Fruit fly (Drosophila melanogaster) whole organism, embryonic: Measurements from ENCODE around the gene CG12075.
A peak's percentile ranks its signal among the peaks of the same experiment; 100 is the strongest.

ENCODE experiments used
- ATbp ChIP-seq: fragments of 200-800 bp; sonication (Bioruptor generic); optimal IDR thresholded peaks from 2 replicates; lab custom pipeline; 2017; ENCODE audit warnings: missing biosample characterization, mild to moderate bottlenecking, missing genetic modification characterization, missing genetic modification reagents
- Ada2b ChIP-seq: fragments of 200-800 bp; sonication (Bioruptor generic); IDR thresholded peaks from 2 replicates; pipeline ENCODE4 v1.3.6; 2022; ENCODE audit warnings: missing biosample characterization, missing genetic modification characterization
- Awh ChIP-seq: fragments of 200-800 bp; sonication (Bioruptor generic); IDR thresholded peaks from 2 replicates; pipeline ENCODE4, ENCODE4 v1.3.6; 2022; ENCODE audit warnings: missing biosample characterization, missing genetic modification characterization
- CG11085 ChIP-seq: fragments of 200-800 bp; sonication (Bioruptor generic); IDR thresholded peaks from 2 replicates; pipeline ENCODE4 v1.3.6; 2022; ENCODE audit warnings: missing biosample characterization, missing genetic modification characterization
- CG11247 ChIP-seq: fragments of 200-800 bp; sonication (Bioruptor generic); IDR thresholded peaks from 2 replicates; pipeline ENCODE4 v1.3.6; 2022; ENCODE audit warnings: missing biosample characterization, missing genetic modification characterization
- CG12391 ChIP-seq: fragments of 200-800 bp; sonication (Bioruptor generic); optimal IDR thresholded peaks from 3 replicates; lab custom pipeline; 2018; ENCODE audit warnings: missing biosample characterization, mild to moderate bottlenecking, missing genetic modification characterization, moderate library complexity
- CG13775 ChIP-seq: fragments of 200-800 bp; sonication (Bioruptor generic); optimal IDR thresholded peaks from 3 replicates; lab custom pipeline; 2017; ENCODE audit warnings: missing biosample characterization, mild to moderate bottlenecking, missing genetic modification characterization
- CG14050 ChIP-seq: fragments of 200-800 bp; sonication (Bioruptor generic); IDR thresholded peaks from 3 replicates; pipeline ENCODE4 v1.3.6; 2022; ENCODE audit warnings: missing biosample characterization, missing genetic modification characterization
- CG14860 ChIP-seq: fragments of 200-800 bp; sonication (Bioruptor generic); IDR thresholded peaks from 3 replicates; pipeline ENCODE4 v1.3.6; 2022; ENCODE audit warnings: missing biosample characterization, missing genetic modification characterization; ENCODE audit not compliant: partially characterized antibody
- CG15601 ChIP-seq: fragments of 200-800 bp; sonication (Bioruptor generic); optimal IDR thresholded peaks from 3 replicates; lab custom pipeline; 2019; ENCODE audit warnings: missing biosample characterization, mild to moderate bottlenecking, missing genetic modification characterization, moderate library complexity
- CG1647 ChIP-seq: fragments of 200-800 bp; sonication (Bioruptor generic); optimal IDR thresholded peaks from 3 replicates; lab custom pipeline; 2016; ENCODE audit warnings: missing biosample characterization, missing genetic modification characterization
- CG17361 ChIP-seq: fragments of 200-800 bp; sonication (Bioruptor generic); IDR thresholded peaks from 3 replicates; pipeline ENCODE4 v1.3.6; 2022; ENCODE audit warnings: missing biosample characterization, missing genetic modification characterization
- CG18619 ChIP-seq: fragments of 200-800 bp; sonication (Bioruptor generic); optimal IDR thresholded peaks from 3 replicates; lab custom pipeline; 2017; ENCODE audit warnings: missing biosample characterization, mild to moderate bottlenecking, missing genetic modification characterization
- CG2116 ChIP-seq: fragments of 200-800 bp; sonication (Bioruptor generic); optimal IDR thresholded peaks from 3 replicates; lab custom pipeline; 2018; ENCODE audit warnings: missing biosample characterization, mild to moderate bottlenecking, missing genetic modification characterization
- CG2678 ChIP-seq: fragments of 200-800 bp; sonication (Bioruptor generic); optimal IDR thresholded peaks from 3 replicates; lab custom pipeline; 2019; ENCODE audit warnings: missing biosample characterization, mild to moderate bottlenecking, missing genetic modification characterization, moderate library complexity
- CG31388 ChIP-seq: fragments of 200-800 bp; sonication (Bioruptor generic); optimal IDR thresholded peaks from 2 replicates; lab custom pipeline; 2016; ENCODE audit warnings: missing biosample characterization, missing genetic modification characterization
- CG4404 ChIP-seq: fragments of 200-800 bp; sonication (Bioruptor generic); IDR thresholded peaks from 2 replicates; pipeline ENCODE4 v1.3.6; 2022; ENCODE audit warnings: missing biosample characterization, missing genetic modification characterization
- CG6175 ChIP-seq: fragments of 200-800 bp; sonication (Bioruptor generic); IDR thresholded peaks from 3 replicates; pipeline ENCODE4 v1.3.6; 2022; ENCODE audit warnings: missing biosample characterization, missing genetic modification characterization
- CG7786 ChIP-seq: fragments of 200-800 bp; sonication (Bioruptor generic); optimal IDR thresholded peaks from 2 replicates; lab custom pipeline; 2016; ENCODE audit warnings: missing biosample characterization, missing genetic modification characterization
- CG7839 ChIP-seq: fragments of 200-800 bp; sonication (Bioruptor generic); optimal IDR thresholded peaks from 3 replicates; lab custom pipeline; 2018; ENCODE audit warnings: missing biosample characterization, mild to moderate bottlenecking, missing genetic modification characterization, moderate library complexity
- CG7987 ChIP-seq: fragments of 200-800 bp; sonication (Bioruptor generic); optimal IDR thresholded peaks from 2 replicates; lab custom pipeline; 2018; ENCODE audit warnings: missing biosample characterization, mild to moderate bottlenecking, missing genetic modification characterization, moderate library complexity
- CG9932 ChIP-seq: fragments of 200-800 bp; sonication (Bioruptor generic); IDR thresholded peaks from 2 replicates; pipeline ENCODE4 v1.3.6; 2022; ENCODE audit warnings: missing biosample characterization, missing genetic modification characterization
- Gug ChIP-seq: fragments of 200-800 bp; sonication (Bioruptor generic); IDR thresholded peaks from 4 replicates; pipeline ENCODE4 v1.3.6; 2022; ENCODE audit warnings: missing biosample characterization, missing genetic modification characterization
- HHEX ChIP-seq: fragments of 200-800 bp; sonication (Bioruptor generic); optimal IDR thresholded peaks from 3 replicates; lab custom pipeline; 2017; ENCODE audit warnings: missing biosample characterization, mild to moderate bottlenecking, missing genetic modification characterization, missing genetic modification reagents
- HLH54F ChIP-seq: fragments of 200-800 bp; sonication (Bioruptor generic); optimal IDR thresholded peaks from 3 replicates; lab custom pipeline; 2016; ENCODE audit warnings: missing biosample characterization, missing genetic modification characterization
- MBD-R2 ChIP-seq: fragments of 200-800 bp; sonication (Bioruptor generic); IDR thresholded peaks from 2 replicates; pipeline ENCODE4 v1.3.6; 2022; ENCODE audit warnings: missing biosample characterization, missing genetic modification characterization
- Med ChIP-seq: fragments of 200-800 bp; sonication (Bioruptor generic); peaks from one replicate; lab custom pipeline; 2016; ENCODE audit warnings: missing biosample characterization, missing genetic modification characterization, mild to moderate bottlenecking, inconsistent platforms, moderate library complexity
- Meics ChIP-seq: fragments of 200-800 bp; sonication (Bioruptor generic); optimal IDR thresholded peaks from 2 replicates; lab custom pipeline; 2017; ENCODE audit warnings: missing biosample characterization, mild to moderate bottlenecking, missing genetic modification characterization
- Mrtf ChIP-seq: fragments of 200-800 bp; sonication (Bioruptor generic); IDR thresholded peaks from 3 replicates; pipeline ENCODE4 v1.3.6; 2022; ENCODE audit warnings: missing biosample characterization, missing genetic modification characterization
- Pdp1 ChIP-seq, 2 experiments: fragments of 200-800 bp; sonication (Bioruptor generic); optimal IDR thresholded peaks; 3 replicates each; lab custom pipeline; 2016; ENCODE audit warnings: missing biosample characterization in 2 of 2, missing genetic modification characterization in 2 of 2, mild to moderate bottlenecking in 1 of 2, moderate library complexity in 1 of 2
- Rfx ChIP-seq: fragments of 200-800 bp; sonication (Bioruptor generic); IDR thresholded peaks from 2 replicates; pipeline ENCODE4 v1.3.6; 2022; ENCODE audit warnings: missing biosample characterization, missing genetic modification characterization
- Sin3A ChIP-seq: fragments of >200 bp; optimal IDR thresholded peaks from 2 replicates; lab custom pipeline; 2018
- Usf ChIP-seq: fragments of 200-800 bp; sonication (Bioruptor generic); optimal IDR thresholded peaks from 2 replicates; lab custom pipeline; 2017; ENCODE audit warnings: missing genotype, missing biosample characterization, missing genetic modification characterization
- az2 ChIP-seq: fragments of 200-800 bp; sonication (Bioruptor generic); optimal IDR thresholded peaks from 3 replicates; lab custom pipeline; 2016; ENCODE audit warnings: missing biosample characterization, missing genetic modification characterization
- bowl ChIP-seq: fragments of 200-800 bp; sonication (Bioruptor generic); IDR thresholded peaks from 2 replicates; pipeline ENCODE4 v1.3.6; 2022; ENCODE audit warnings: missing biosample characterization, missing genetic modification characterization
- caup ChIP-seq: fragments of 200-800 bp; sonication (Bioruptor generic); optimal IDR thresholded peaks from 3 replicates; lab custom pipeline; 2017; ENCODE audit warnings: missing biosample characterization, mild to moderate bottlenecking, missing genetic modification characterization, moderate library complexity; ENCODE audit not compliant: severe bottlenecking
- cwo ChIP-seq: fragments of 200-800 bp; sonication (Bioruptor generic); optimal IDR thresholded peaks from 3 replicates; lab custom pipeline; 2017; ENCODE audit warnings: missing biosample characterization, missing genetic modification characterization, mild to moderate bottlenecking, moderate library complexity, missing genetic modification reagents
- danr ChIP-seq: fragments of 200-800 bp; sonication (Bioruptor generic); IDR thresholded peaks from 2 replicates; pipeline ENCODE4 v1.3.6; 2022; ENCODE audit warnings: missing biosample characterization, missing genetic modification characterization
- dati ChIP-seq: fragments of 200-800 bp; sonication (Bioruptor generic); IDR thresholded peaks from 2 replicates; pipeline ENCODE4 v1.3.6; 2022; ENCODE audit warnings: missing biosample characterization, missing genetic modification characterization
- grau ChIP-seq: fragments of 200-800 bp; optimal IDR thresholded peaks from 3 replicates; lab custom pipeline; 2019; ENCODE audit warnings: missing biosample characterization, mild to moderate bottlenecking, missing genetic modification characterization, moderate library complexity
- lilli ChIP-seq: fragments of 200-800 bp; sonication (Bioruptor generic); optimal IDR thresholded peaks from 3 replicates; lab custom pipeline; 2016; ENCODE audit warnings: missing biosample characterization, missing genetic modification characterization
- mirr ChIP-seq: fragments of 200-800 bp; sonication (Bioruptor generic); optimal IDR thresholded peaks from 3 replicates; lab custom pipeline; 2018; ENCODE audit warnings: missing biosample characterization, mild to moderate bottlenecking, missing genetic modification characterization
- mld ChIP-seq: fragments of 200-800 bp; sonication (Bioruptor generic); IDR thresholded peaks from 3 replicates; pipeline ENCODE4 v1.3.6; 2022; ENCODE audit warnings: missing biosample characterization, missing genetic modification characterization; ENCODE audit not compliant: partially characterized antibody
- pan ChIP-seq, 4 experiments: fragments of >200 bp in 3 of 4; fragments of 200-800 bp in 1 of 4; sonication (Bioruptor generic) in 1 of 4; optimal IDR thresholded peaks in 3 of 4; IDR thresholded peaks in 1 of 4; 2 replicates each; pipeline versions ENCODE4 v1.3.6 to Lab custom; 2017 to 2022; ENCODE audit warnings: missing biosample characterization in 2 of 4, missing genetic modification characterization in 2 of 4, mixed read lengths in 1 of 4
- pnt ChIP-seq: fragments of 200-800 bp; sonication (Bioruptor generic); optimal IDR thresholded peaks from 3 replicates; lab custom pipeline; 2016; ENCODE audit warnings: missing biosample characterization, missing genetic modification characterization
- prd ChIP-seq, 3 experiments: fragments of >200 bp in 2 of 3; fragments of 200-800 bp in 1 of 3; sonication (Bioruptor generic) in 1 of 3; optimal IDR thresholded peaks in 2 of 3; IDR thresholded peaks in 1 of 3; 2 replicates in 2 of 3; 3 replicates in 1 of 3; pipeline versions ENCODE4 v1.3.6 to Lab custom; 2017 to 2022; ENCODE audit warnings: missing biosample characterization in 1 of 3, missing genetic modification characterization in 1 of 3
- ranshi ChIP-seq: fragments of 200-800 bp; sonication (Bioruptor generic); IDR thresholded peaks from 2 replicates; pipeline ENCODE4 v1.3.6; 2022; ENCODE audit warnings: missing biosample characterization, missing genetic modification characterization
- row ChIP-seq: fragments of 200-800 bp; sonication (Bioruptor generic); IDR thresholded peaks from 3 replicates; pipeline ENCODE4 v1.3.6; 2022; ENCODE audit warnings: missing biosample characterization, missing genetic modification characterization
- slbo ChIP-seq: fragments of 200-800 bp; sonication (Bioruptor generic); IDR thresholded peaks from 2 replicates; pipeline ENCODE4 v1.3.6; 2022; ENCODE audit warnings: missing biosample characterization, missing genetic modification characterization
- ttk ChIP-seq: fragments of 200-800 bp; sonication (Bioruptor generic); IDR thresholded peaks from 2 replicates; pipeline ENCODE4 v2.1.2; 2022; ENCODE audit warnings: missing biosample characterization, missing genetic modification characterization

The CG12075 gene

dm6 chrX:8890974-8891373 is 52.9 kb downstream of the CG12075 start (continued):
- TF ChIP-seq Sin3A (no peak), ttk (no peak), Rfx (GFP tag; lab: Robert Waterston, UW) (peak; percentile 21; the same call in 1 of the 2 replicates), Pdp1 (GFP tag; optimal IDR thresholded peaks at IDR 0.05; lab: Kevin White, UChicago) (no peak), CG9932 (GFP tag; lab: Robert Waterston, UW) (peak; percentile 24; the same call in 1 of the 2 replicates), Usf (GFP tag; lab: Kevin White, UChicago) (no peak), grau (tag; lab: Kevin White, UChicago) (peak; percentile 78), CG7786 (GFP tag; lab: Kevin White, UChicago) (peak; percentile 2), CG14050 (GFP tag; lab: Robert Waterston, UW) (0 out of 3 replicates have a peak, but pooled peaks have one; percentile 9), CG18619 (GFP tag; lab: Kevin White, UChicago) (peak; percentile 6), CG11247 (0 out of 2 replicates have a peak, but pooled peaks have one; percentile 15), ATbp (GFP tag; lab: Kevin White, UChicago) (peak; percentile 9), CG13775 (GFP tag; lab: Kevin White, UChicago) (no peak), bowl (no peak), row (GFP tag; lab: Robert Waterston, UW) (peak; percentile 65), ranshi (GFP tag; lab: Robert Waterston, UW) (peak; percentile 23; the same call in 1 of the 2 replicates), Med (GFP tag; lab: Kevin White, UChicago) (peak; percentile 85), mld (GFP tag; lab: Robert Waterston, UW) (no peak), MBD-R2 (peak; percentile 14; the same call in 1 of the 2 replicates), CG11085 (GFP tag; lab: Robert Waterston, UW) (no peak), CG4404 (GFP tag; lab: Robert Waterston, UW) (no peak), Gug (peak; percentile 5; the same call in 1 of the 4 replicates), slbo (GFP tag; lab: Robert Waterston, UW) (peak; percentile 49), CG31388 (GFP tag; lab: Kevin White, UChicago) (no peak), CG2678 (tag; lab: Kevin White, UChicago) (peak; percentile 51), CG7839 (peak; percentile 21), pan (optimal IDR thresholded peaks at IDR 0.05; lab: Kevin White, UChicago) (no peak), pan (GFP tag; optimal IDR thresholded peaks at IDR 0.05 in 1 of 2, IDR thresholded peaks at IDR 0.05 in 1 of 2) (peak in 1 of 2 experiments; percentile 20), caup (GFP tag; lab: Kevin White, UChicago) (no peak), mirr (GFP tag; lab: Kevin White, UChicago) (no peak), prd (optimal IDR thresholded peaks at IDR 0.05; lab: Kevin White, UChicago) (no peak), prd (GFP tag; IDR thresholded peaks at IDR 0.05; lab: Robert Waterston, UW) (peak; percentile 51; the same call in 2 of the 3 replicates), cwo (GFP tag; lab: Kevin White, UChicago) (no peak), danr (GFP tag; lab: Robert Waterston, UW) (no peak), Mrtf (GFP tag; lab: Robert Waterston, UW) (0 out of 3 replicates have a peak, but pooled peaks have one; percentile 52), CG7987 (GFP tag; lab: Kevin White, UChicago) (no peak), CG2116 (GFP tag; lab: Kevin White, UChicago) (no peak), Meics (GFP tag; lab: Kevin White, UChicago) (peak; percentile 16), lilli (GFP tag; lab: Kevin White, UChicago) (no peak), HHEX (GFP tag; lab: Kevin White, UChicago) (no peak), Awh (0 out of 2 replicates have a peak, but pooled peaks have one; percentile 31), CG12391 (tag; lab: Kevin White, UChicago) (peak; percentile 3), Ada2b (GFP tag; lab: Robert Waterston, UW) (peak; percentile 37; the same call in 1 of the 2 replicates), HLH54F (peak; percentile 9), CG17361 (GFP tag; lab: Robert Waterston, UW) (no peak), dati (GFP tag; lab: Robert Waterston, UW) (peak; percentile 41; the same call in 1 of the 2 replicates), pnt (GFP tag; lab: Kevin White, UChicago) (peak; percentile 30), CG6175 (no peak), CG15601 (no peak), az2 (peak; percentile 13), CG1647 (GFP tag; lab: Kevin White, UChicago) (no peak), CG14860 (GFP tag; lab: Robert Waterston, UW) (no peak)
